Fruit fly (Drosophila melanogaster) whole organism, prepupa: ENCODE measurements around the gene CG34298.

Source experiments
- Blimp-1 ChIP-seq: fragments of 200-800 bp; sonication (Bioruptor generic); optimal IDR thresholded peaks from 3 replicates; lab custom pipeline; 2017; ENCODE audit warnings: missing biosample characterization, missing genetic modification characterization, mild to moderate bottlenecking, moderate library complexity, missing genetic modification reagents
- CG10631 ChIP-seq: fragments of 200-800 bp; sonication (Bioruptor generic); optimal IDR thresholded peaks from 2 replicates; lab custom pipeline; 2016; ENCODE audit warnings: missing biosample characterization, missing genetic modification characterization
- CG10669 ChIP-seq: fragments of 200-800 bp; sonication (Bioruptor generic); optimal IDR thresholded peaks from 3 replicates; lab custom pipeline; 2018; ENCODE audit warnings: missing biosample characterization, mild to moderate bottlenecking, missing genetic modification characterization, moderate library complexity
- CG15336 ChIP-seq: fragments of 200-800 bp; sonication (Bioruptor generic); IDR thresholded peaks from 2 replicates; pipeline ENCODE4 v1.3.6; 2022; ENCODE audit warnings: missing biosample characterization, missing genetic modification characterization
- CG16779 ChIP-seq: fragments of 200-800 bp; sonication (Bioruptor generic); optimal IDR thresholded peaks from 3 replicates; lab custom pipeline; 2017; ENCODE audit warnings: missing biosample characterization, mild to moderate bottlenecking, missing genetic modification characterization
- CG31627 ChIP-seq: fragments of 200-800 bp; sonication (Bioruptor generic); optimal IDR thresholded peaks from 3 replicates; lab custom pipeline; 2016; ENCODE audit warnings: missing biosample characterization, missing genetic modification characterization
- CG32006 ChIP-seq: fragments of 200-800 bp; sonication (Bioruptor generic); optimal IDR thresholded peaks from 3 replicates; lab custom pipeline; 2017; ENCODE audit warnings: missing biosample characterization, mild to moderate bottlenecking, missing genetic modification characterization
- CG4318 ChIP-seq: fragments of 200-800 bp; sonication (Bioruptor generic); optimal IDR thresholded peaks from 3 replicates; lab custom pipeline; 2017; ENCODE audit warnings: missing biosample characterization, mild to moderate bottlenecking, missing genetic modification characterization
- CG6163 ChIP-seq: fragments of 200-800 bp; sonication (Bioruptor generic); IDR thresholded peaks from 3 replicates; pipeline ENCODE4 v1.3.6; 2022; ENCODE audit warnings: missing biosample characterization, missing genetic modification characterization
- CG6276 ChIP-seq: fragments of 200-800 bp; sonication (Bioruptor generic); optimal IDR thresholded peaks from 2 replicates; lab custom pipeline; 2017; ENCODE audit warnings: missing biosample characterization, mild to moderate bottlenecking, missing genetic modification characterization
- CG8119 ChIP-seq: fragments of 200-800 bp; sonication (Bioruptor generic); IDR thresholded peaks from 3 replicates; pipeline ENCODE4 v1.3.6; 2022; ENCODE audit warnings: missing biosample characterization, missing genetic modification characterization
- CG8319 ChIP-seq: fragments of 200-800 bp; sonication (Bioruptor generic); optimal IDR thresholded peaks from 3 replicates; lab custom pipeline; 2016; ENCODE audit warnings: missing biosample characterization, missing genetic modification characterization
- CG8632 ChIP-seq: fragments of 200-800 bp; sonication (Bioruptor generic); optimal IDR thresholded peaks from 3 replicates; lab custom pipeline; 2016; ENCODE audit warnings: missing biosample characterization, missing genetic modification characterization
- CG9139 ChIP-seq: fragments of 200-800 bp; sonication (Bioruptor generic); optimal IDR thresholded peaks from 3 replicates; lab custom pipeline; 2017; ENCODE audit warnings: missing biosample characterization, mild to moderate bottlenecking, missing genetic modification characterization
- Eip78C ChIP-seq: fragments of 200-800 bp; sonication (Bioruptor generic); peaks from one replicate; lab custom pipeline; 2016; ENCODE audit warnings: missing biosample characterization, missing genetic modification characterization
- Ets21C ChIP-seq: fragments of 200-800 bp; sonication (Bioruptor generic); optimal IDR thresholded peaks from 3 replicates; lab custom pipeline; 2016; ENCODE audit warnings: missing biosample characterization, missing genetic modification characterization
- Ets96B ChIP-seq: fragments of 200-800 bp; optimal IDR thresholded peaks from 2 replicates; lab custom pipeline; 2019; ENCODE audit warnings: missing biosample characterization, mild to moderate bottlenecking, missing genetic modification characterization, moderate library complexity
- Gug ChIP-seq: fragments of 200-800 bp; sonication (Bioruptor generic); IDR thresholded peaks from 2 replicates; pipeline ENCODE4 v1.3.6; 2022; ENCODE audit warnings: missing biosample characterization, missing genetic modification characterization
- Hr38 ChIP-seq: sonication (Bioruptor generic); optimal IDR thresholded peaks from 2 replicates; lab custom pipeline; 2016; ENCODE audit warnings: missing biosample characterization, missing genetic modification characterization
- Hr39 ChIP-seq: fragments of 200-800 bp; sonication (Bioruptor generic); optimal IDR thresholded peaks from 2 replicates; lab custom pipeline; 2016; ENCODE audit warnings: missing biosample characterization, missing genetic modification characterization
- Lpt ChIP-seq: fragments of 200-800 bp; sonication (Bioruptor generic); optimal IDR thresholded peaks from 3 replicates; lab custom pipeline; 2016; ENCODE audit warnings: missing biosample characterization, missing genetic modification characterization
- Met ChIP-seq: fragments of 200-800 bp; sonication (Bioruptor generic); optimal IDR thresholded peaks from 3 replicates; lab custom pipeline; 2016; ENCODE audit warnings: missing biosample characterization, missing genetic modification characterization
- OdsH ChIP-seq: fragments of 200-800 bp; sonication (Bioruptor generic); optimal IDR thresholded peaks from 3 replicates; lab custom pipeline; 2016; ENCODE audit warnings: missing biosample characterization, missing genetic modification characterization
- Smox ChIP-seq: fragments of 200-800 bp; sonication (Bioruptor generic); optimal IDR thresholded peaks from 3 replicates; lab custom pipeline; 2016; ENCODE audit warnings: missing biosample characterization, missing genetic modification characterization
- Sox102F ChIP-seq: fragments of 200-800 bp; sonication (Bioruptor generic); optimal IDR thresholded peaks from 2 replicates; lab custom pipeline; 2016; ENCODE audit warnings: missing biosample characterization, mild to moderate bottlenecking, missing genetic modification characterization
- Sox14 ChIP-seq: fragments of 200-800 bp; sonication (Bioruptor generic); optimal IDR thresholded peaks from 3 replicates; lab custom pipeline; 2016; ENCODE audit warnings: missing biosample characterization, missing genetic modification characterization
- Sox15 ChIP-seq: fragments of 200-800 bp; sonication (Bioruptor generic); optimal IDR thresholded peaks from 3 replicates; lab custom pipeline; 2016; ENCODE audit warnings: missing biosample characterization, missing genetic modification characterization
- achi ChIP-seq: fragments of 200-800 bp; sonication (Bioruptor generic); optimal IDR thresholded peaks from 3 replicates; lab custom pipeline; 2016; ENCODE audit warnings: missing biosample characterization, missing genetic modification characterization
- acj6 ChIP-seq: fragments of 200-800 bp; sonication (Bioruptor generic); optimal IDR thresholded peaks from 3 replicates; lab custom pipeline; 2016; ENCODE audit warnings: missing biosample characterization, missing genetic modification characterization
- cyc ChIP-seq: fragments of 200-800 bp; sonication (Bioruptor generic); optimal IDR thresholded peaks from 3 replicates; lab custom pipeline; 2016; ENCODE audit warnings: missing biosample characterization, missing genetic modification characterization
- dsx ChIP-seq: fragments of 200-800 bp; optimal IDR thresholded peaks from 3 replicates; lab custom pipeline; 2019; ENCODE audit warnings: missing biosample characterization, mild to moderate bottlenecking, missing genetic modification characterization, moderate library complexity; ENCODE audit not compliant: poor library complexity, severe bottlenecking
- eg ChIP-seq: fragments of 200-800 bp; sonication (Bioruptor generic); IDR thresholded peaks from 3 replicates; pipeline ENCODE4 v1.3.6; 2022; ENCODE audit warnings: missing biosample characterization, missing genetic modification characterization
- fd59A ChIP-seq: fragments of 200-800 bp; sonication (Bioruptor generic); optimal IDR thresholded peaks from 2 replicates; lab custom pipeline; 2017; ENCODE audit warnings: missing biosample characterization, mild to moderate bottlenecking, missing genetic modification characterization, missing genetic modification reagents
- fd85E ChIP-seq: fragments of 200-800 bp; sonication (Bioruptor generic); optimal IDR thresholded peaks from 3 replicates; lab custom pipeline; 2016; ENCODE audit warnings: missing biosample characterization, missing genetic modification characterization
- net ChIP-seq: fragments of 200-800 bp; sonication (Bioruptor generic); optimal IDR thresholded peaks from 3 replicates; lab custom pipeline; 2016; ENCODE audit warnings: missing biosample characterization, missing genetic modification characterization
- pdm3 ChIP-seq: fragments of 200-800 bp; sonication (Bioruptor generic); optimal IDR thresholded peaks from 3 replicates; lab custom pipeline; 2016; ENCODE audit warnings: missing biosample characterization, missing genetic modification characterization
- salr ChIP-seq, 2 experiments: fragments of 200-800 bp; sonication (Bioruptor generic); optimal IDR thresholded peaks; 3 replicates each; lab custom pipeline; 2016 to 2018; ENCODE audit warnings: missing biosample characterization in 2 of 2, missing genetic modification characterization in 2 of 2, mild to moderate bottlenecking in 1 of 2
- ss ChIP-seq, 2 experiments: fragments of 200-800 bp; sonication (Bioruptor generic); optimal IDR thresholded peaks; 2 replicates in 1 of 2; 3 replicates in 1 of 2; lab custom pipeline; 2017 to 2018; ENCODE audit warnings: mild to moderate bottlenecking in 2 of 2, missing biosample characterization in 2 of 2, missing genetic modification characterization in 2 of 2, moderate library complexity in 1 of 2
- topi ChIP-seq: fragments of 200-800 bp; sonication (Bioruptor generic); optimal IDR thresholded peaks from 3 replicates; lab custom pipeline; 2016; ENCODE audit warnings: missing biosample characterization, missing genetic modification characterization

CG34298 gene

dm6 chr3R:29999495-29999894 lies at the start of gene CG34298:
Gene CG34298, plus strand, starts transcription at chr3R:29999795.
- TF ChIP-seq Sox15 (GFP tag; lab: Kevin White, UChicago) (no peak), net (no peak), Ets96B (tag; lab: Kevin White, UChicago) (no peak), Hr39 (GFP tag; lab: Kevin White, UChicago) (no peak), eg (GFP tag; lab: Robert Waterston, UW) (no peak), CG31627 (GFP tag; lab: Kevin White, UChicago) (no peak), Sox14 (GFP tag; lab: Kevin White, UChicago) (no peak), Hr38 (GFP tag; lab: Kevin White, UChicago) (no peak), Sox102F (GFP tag; lab: Kevin White, UChicago) (no peak), CG6276 (GFP tag; lab: Kevin White, UChicago) (no peak), Met (no peak), CG4318 (no peak), CG8632 (GFP tag; lab: Kevin White, UChicago) (no peak)

- no peak for TF ChIP-seq CG16779 (tag; lab: Kevin White, UChicago)
- no peak for TF ChIP-seq cyc (GFP tag; lab: Kevin White, UChicago)
- peak; percentile 60; the same call in 2 of the 3 replicates for TF ChIP-seq CG6163 (GFP tag; lab: Robert Waterston, UW)
- TF ChIP-seq Eip78C (GFP tag; lab: Kevin White, UChicago), result peak; percentile 65
- TF ChIP-seq CG10669 (GFP tag; lab: Kevin White, UChicago), result peak; percentile 11
- peak; percentile 49; the same call in 2 of the 3 replicates for TF ChIP-seq CG8119 (GFP tag; lab: Robert Waterston, UW)
- peak; percentile 5 for TF ChIP-seq achi (GFP tag; lab: Kevin White, UChicago)
- peak in 1 of 2 experiments; percentile 1 for TF ChIP-seq ss (GFP tag; optimal IDR thresholded peaks at IDR 0.05; lab: Kevin White, UChicago)
- no peak for TF ChIP-seq fd59A
- TF ChIP-seq CG32006 (GFP tag; lab: Kevin White, UChicago), result peak; percentile 35
- TF ChIP-seq eg (GFP tag; lab: Robert Waterston, UW), result 0 out of 3 replicates have a peak, but pooled peaks have one; percentile 44
- TF ChIP-seq CG15336 (GFP tag; lab: Robert Waterston, UW), result 0 out of 2 replicates have a peak, but pooled peaks have one; percentile 37
Observed at dm6 chr3R:29959329-29959728, 40.3 kb upstream of the CG34298 start.

- TF ChIP-seq CG8632 (GFP tag; lab: Kevin White, UChicago) (no peak), Blimp-1 (GFP tag; lab: Kevin White, UChicago) (peak; percentile 13), CG9139 (GFP tag; lab: Kevin White, UChicago) (no peak), CG10631 (no peak)
- TF ChIP-seq, all 60 proteins: peak for 1
Observed at dm6 chr3R:29963102-29963501, 36.5 kb upstream of the CG34298 start.

dm6 chr3R:29969347-29969746 lies 30.2 kb upstream of the CG34298 start, which contains the start of gene TkR99D:
Gene TkR99D, minus strand, starts transcription at chr3R:29969447.
- no peak for TF ChIP-seq Hr39 (GFP tag; lab: Kevin White, UChicago)
- TF ChIP-seq CG16779 (tag; lab: Kevin White, UChicago), result no peak
- no peak for TF ChIP-seq topi
- TF ChIP-seq acj6 (GFP tag; lab: Kevin White, UChicago), result no peak
- no peak for TF ChIP-seq net
- TF ChIP-seq OdsH (GFP tag; lab: Kevin White, UChicago), result no peak
- no peak for TF ChIP-seq salr (GFP tag; optimal IDR thresholded peaks at IDR 0.05; lab: Kevin White, UChicago)
- no peak for TF ChIP-seq CG6163 (GFP tag; lab: Robert Waterston, UW)
- no peak for TF ChIP-seq CG32006 (GFP tag; lab: Kevin White, UChicago)
- TF ChIP-seq fd85E (GFP tag; lab: Kevin White, UChicago), result no peak
- no peak for TF ChIP-seq CG8319 (GFP tag; lab: Kevin White, UChicago)
- TF ChIP-seq dsx (GFP tag; lab: Kevin White, UChicago), result no peak
- TF ChIP-seq Ets21C (GFP tag; lab: Kevin White, UChicago), result no peak
- no peak for TF ChIP-seq Smox (GFP tag; lab: Kevin White, UChicago)
- no peak for TF ChIP-seq CG31627 (GFP tag; lab: Kevin White, UChicago)
- no peak for TF ChIP-seq Gug
- no peak for TF ChIP-seq CG10669 (GFP tag; lab: Kevin White, UChicago)
- no peak for TF ChIP-seq pdm3 (GFP tag; lab: Kevin White, UChicago)
- no peak for TF ChIP-seq Lpt
